Fruit fly (Drosophila melanogaster) whole organism, adult: ENCODE measurements around the gene Son.

Experiments used
- CG11617 ChIP-seq: fragments of 200-800 bp; sonication (Bioruptor generic); optimal IDR thresholded peaks from 2 replicates; lab custom pipeline; 2017; ENCODE audit warnings: mild to moderate bottlenecking, missing biosample characterization, missing genetic modification reagents, missing genetic modification characterization
- CG14711 ChIP-seq: fragments of 200-800 bp; sonication (Bioruptor generic); optimal IDR thresholded peaks from 2 replicates; lab custom pipeline; 2018; ENCODE audit warnings: missing biosample characterization, mild to moderate bottlenecking, missing genetic modification characterization, moderate library complexity
- CG1620 ChIP-seq: fragments of 200-800 bp; sonication (Bioruptor generic); optimal IDR thresholded peaks from 2 replicates; lab custom pipeline; 2016; ENCODE audit warnings: missing biosample characterization, missing genetic modification characterization
- CG33017 ChIP-seq: fragments of 200-800 bp; sonication (Bioruptor generic); optimal IDR thresholded peaks from 2 replicates; lab custom pipeline; 2018; ENCODE audit warnings: missing biosample characterization, mild to moderate bottlenecking, missing genetic modification characterization, moderate library complexity
- CG7045 ChIP-seq: fragments of 200-800 bp; sonication (Bioruptor generic); optimal IDR thresholded peaks from 2 replicates; lab custom pipeline; 2017; ENCODE audit warnings: missing biosample characterization, mild to moderate bottlenecking, missing genetic modification characterization
- CG7101 ChIP-seq: fragments of 200-800 bp; sonication (Bioruptor generic); optimal IDR thresholded peaks from 2 replicates; lab custom pipeline; 2018; ENCODE audit warnings: missing biosample characterization, mild to moderate bottlenecking, missing genetic modification characterization, moderate library complexity
- Hr96 ChIP-seq: fragments of 200-800 bp; sonication (Bioruptor generic); optimal IDR thresholded peaks from 2 replicates; lab custom pipeline; 2016; ENCODE audit warnings: missing biosample characterization, missing genetic modification characterization
- bab1 ChIP-seq: fragments of 200-800 bp; sonication (Bioruptor generic); optimal IDR thresholded peaks from 3 replicates; lab custom pipeline; 2019; ENCODE audit warnings: missing biosample characterization, mild to moderate bottlenecking, missing genetic modification characterization, moderate library complexity
- cnc ChIP-seq, 2 experiments: fragments of >200 bp; optimal IDR thresholded peaks; 2 replicates each; lab custom pipeline; 2017
- kay ChIP-seq: fragments of 200-800 bp; sonication (Bioruptor generic); peaks from one replicate; lab custom pipeline; 2016; ENCODE audit warnings: missing biosample characterization, missing genetic modification characterization, borderline replicate concordance
- tj ChIP-seq: fragments of 200-800 bp; sonication (Bioruptor generic); optimal IDR thresholded peaks from 3 replicates; lab custom pipeline; 2017; ENCODE audit warnings: missing biosample characterization, mild to moderate bottlenecking, missing genetic modification characterization, moderate library complexity

DNA sequence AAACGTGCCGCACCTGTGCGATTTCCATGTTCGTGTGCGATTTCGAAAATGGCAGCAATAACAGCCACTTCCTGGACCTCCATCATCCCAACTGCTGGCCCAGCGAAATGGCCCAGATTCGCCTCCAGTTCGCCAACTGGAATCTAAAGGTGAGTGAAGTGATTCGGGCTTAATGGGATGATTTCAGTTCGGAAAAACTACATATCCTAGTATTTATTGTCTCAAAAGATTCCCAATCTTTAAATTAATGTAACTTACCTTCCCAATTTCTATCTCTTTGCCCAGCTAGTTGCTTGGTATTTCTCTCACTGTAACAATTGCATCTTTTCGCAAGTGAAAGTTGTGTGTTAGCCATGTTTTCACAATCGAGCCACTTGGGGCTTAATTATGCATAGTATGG, 4.1 kb downstream of the Son start:
- no peak for TF ChIP-seq cnc (optimal IDR thresholded peaks at IDR 0.05; lab: Kevin White, UChicago)
- TF ChIP-seq CG1620 (GFP tag; lab: Kevin White, UChicago) = no peak
- TF ChIP-seq tj (GFP tag; lab: Kevin White, UChicago) = no peak
- TF ChIP-seq CG11617 (GFP tag; lab: Kevin White, UChicago) = no peak
- no peak for TF ChIP-seq Hr96 (GFP tag; lab: Kevin White, UChicago)
- no peak for TF ChIP-seq CG14711 (tag; lab: Kevin White, UChicago)
- no peak for TF ChIP-seq kay (GFP tag; lab: Kevin White, UChicago)
- no peak for TF ChIP-seq CG7045
- no peak for TF ChIP-seq bab1
- TF ChIP-seq CG7101 (tag; lab: Kevin White, UChicago) = no peak
- no peak for TF ChIP-seq CG33017
